Fruit fly (Drosophila melanogaster) whole organism, adult: Measurements from ENCODE around the gene Cyp313a3.

ENCODE experiments used
- CG14711 ChIP-seq: fragments of 200-800 bp; sonication (Bioruptor generic); optimal IDR thresholded peaks from 2 replicates; lab custom pipeline; 2018; ENCODE audit warnings: missing biosample characterization, mild to moderate bottlenecking, missing genetic modification characterization, moderate library complexity
- CG7101 ChIP-seq: fragments of 200-800 bp; sonication (Bioruptor generic); optimal IDR thresholded peaks from 2 replicates; lab custom pipeline; 2018; ENCODE audit warnings: missing biosample characterization, mild to moderate bottlenecking, missing genetic modification characterization, moderate library complexity
- Crg-1 ChIP-seq: fragments of 200-800 bp; sonication (Bioruptor generic); optimal IDR thresholded peaks from 2 replicates; lab custom pipeline; 2016; ENCODE audit warnings: missing biosample characterization, missing genetic modification characterization
- ovo ChIP-seq: fragments of 200-800 bp; sonication (Bioruptor generic); optimal IDR thresholded peaks from 2 replicates; lab custom pipeline; 2016; ENCODE audit warnings: missing biosample characterization, missing genetic modification characterization
- toe ChIP-seq: fragments of 200-800 bp; sonication (Bioruptor generic); optimal IDR thresholded peaks from 2 replicates; lab custom pipeline; 2016; ENCODE audit warnings: missing biosample characterization, missing genetic modification characterization

dm6 chr3R:12250204-12250603, 11.1 kb upstream of the Cyp313a3 start:
- TF ChIP-seq Crg-1 (GFP tag; lab: Kevin White, UChicago) = no peak
- no peak for TF ChIP-seq CG7101 (tag; lab: Kevin White, UChicago)
- no peak for TF ChIP-seq toe (GFP tag; lab: Kevin White, UChicago)
- TF ChIP-seq ovo (GFP tag; lab: Kevin White, UChicago) = no peak
- no peak for TF ChIP-seq CG14711 (tag; lab: Kevin White, UChicago)
